Worm (Caenorhabditis elegans) whole organism, L2 larva: ENCODE results near the gene T10B5.7.

Source experiments
- C34F6.9 ChIP-seq: fragments of 150-350 bp; optimal IDR thresholded peaks from 2 replicates; lab custom pipeline; 2014; ENCODE audit warnings: missing biosample characterization, missing genetic modification characterization
- F13H6.1 ChIP-seq: sonication (generic microtip); optimal IDR thresholded peaks from 2 replicates; lab custom pipeline; 2016; ENCODE audit warnings: missing genetic modification characterization, missing compliant biosample characterization
- R02D3.7 ChIP-seq: fragments of 150-350 bp; optimal IDR thresholded peaks from 2 replicates; lab custom pipeline; 2014; ENCODE audit warnings: missing biosample characterization, missing genetic modification characterization
- Y55F3AM.14 ChIP-seq: fragments of 200-800 bp; sonication (Bioruptor generic); optimal IDR thresholded peaks from 2 replicates; lab custom pipeline; 2018; ENCODE audit warnings: mild to moderate bottlenecking, missing genetic modification characterization, missing compliant biosample characterization
- ZK546.5 ChIP-seq: sonication (generic microtip); optimal IDR thresholded peaks from 2 replicates; lab custom pipeline; 2017; ENCODE audit warnings: missing biosample characterization, missing genetic modification characterization
- alr-1 ChIP-seq: fragments of 150-350 bp; optimal IDR thresholded peaks from 2 replicates; lab custom pipeline; 2014; ENCODE audit warnings: missing biosample characterization, missing genetic modification characterization
- aly-2 ChIP-seq: fragments of 150-350 bp; optimal IDR thresholded peaks from 2 replicates; lab custom pipeline; 2014; ENCODE audit warnings: missing biosample characterization, missing genetic modification characterization
- ama-1 ChIP-seq: fragments of 150-350 bp; optimal IDR thresholded peaks from 2 replicates; lab custom pipeline; 2018; ENCODE audit warnings: inconsistent platforms
- blmp-1 ChIP-seq: sonication (generic microtip); optimal IDR thresholded peaks from 2 replicates; lab custom pipeline; 2017; ENCODE audit warnings: missing genetic modification characterization, mild to moderate bottlenecking, missing compliant biosample characterization, antibody characterized with exemption, moderate library complexity; ENCODE audit not compliant: insufficient read depth
- dmd-4 ChIP-seq: sonication (generic microtip); optimal IDR thresholded peaks from 2 replicates; lab custom pipeline; 2017; ENCODE audit warnings: missing biosample characterization, missing genetic modification characterization
- elt-1 ChIP-seq: fragments of 150-350 bp; optimal IDR thresholded peaks from 2 replicates; lab custom pipeline; 2014; ENCODE audit warnings: missing biosample characterization, missing genetic modification characterization
- elt-3 ChIP-seq: sonication (generic microtip); optimal IDR thresholded peaks from 2 replicates; lab custom pipeline; 2017; ENCODE audit warnings: missing biosample characterization, missing genetic modification characterization
- fos-1 ChIP-seq: fragments of 150-350 bp; optimal IDR thresholded peaks from 2 replicates; lab custom pipeline; 2014; ENCODE audit warnings: missing biosample characterization, missing genetic modification characterization
- gmeb-1 ChIP-seq: fragments of 150-350 bp; optimal IDR thresholded peaks from 2 replicates; lab custom pipeline; 2014; ENCODE audit warnings: missing biosample characterization, missing genetic modification characterization
- lin-11 ChIP-seq: fragments of 150-350 bp; sonication (generic microtip); optimal IDR thresholded peaks from 2 replicates; lab custom pipeline; 2014; ENCODE audit warnings: missing biosample characterization, missing genetic modification characterization, inconsistent platforms, mixed read lengths
- lin-13 ChIP-seq: fragments of 150-350 bp; optimal IDR thresholded peaks from 2 replicates; lab custom pipeline; 2014; ENCODE audit warnings: missing biosample characterization, missing genetic modification reagents, missing genetic modification characterization
- lsy-2 ChIP-seq, 2 experiments: fragments of 150-350 bp in 1 of 2; sonication (generic microtip) in 1 of 2; optimal IDR thresholded peaks; 2 replicates each; lab custom pipeline; 2014 to 2017; ENCODE audit warnings: missing biosample characterization in 2 of 2, missing genetic modification characterization in 2 of 2
- mdl-1 ChIP-seq, 2 experiments: fragments of 150-350 bp in 1 of 2; sonication (generic microtip) in 1 of 2; optimal IDR thresholded peaks; 2 replicates each; lab custom pipeline; 2017; ENCODE audit warnings: missing biosample characterization in 2 of 2, missing genetic modification characterization in 2 of 2
- nhr-129 ChIP-seq: fragments of 150-350 bp; optimal IDR thresholded peaks from 2 replicates; lab custom pipeline; 2014; ENCODE audit warnings: missing biosample characterization, missing genetic modification characterization
- nhr-237 ChIP-seq: fragments of 150-350 bp; optimal IDR thresholded peaks from 2 replicates; lab custom pipeline; 2014; ENCODE audit warnings: missing biosample characterization, missing genetic modification characterization
- nhr-25 ChIP-seq: fragments of 150-350 bp; sonication (generic microtip); optimal IDR thresholded peaks from 3 replicates; lab custom pipeline; 2014; ENCODE audit warnings: missing biosample characterization, missing genetic modification characterization
- nhr-6 ChIP-seq: fragments of 150-350 bp; optimal IDR thresholded peaks from 2 replicates; lab custom pipeline; 2014; ENCODE audit warnings: missing biosample characterization, missing genetic modification characterization
- sem-4 ChIP-seq: fragments of 150-350 bp; optimal IDR thresholded peaks from 2 replicates; lab custom pipeline; 2014; ENCODE audit warnings: missing biosample characterization, missing genetic modification reagents, missing genetic modification characterization
- skn-1 ChIP-seq: sonication (generic microtip); optimal IDR thresholded peaks from 2 replicates; lab custom pipeline; 2017; ENCODE audit warnings: missing biosample characterization, missing genetic modification characterization
- sma-3 ChIP-seq: sonication (generic microtip); optimal IDR thresholded peaks from 2 replicates; lab custom pipeline; 2016; ENCODE audit warnings: missing genetic modification reagents, missing genetic modification characterization, missing compliant biosample characterization
- sma-9 ChIP-seq, 2 experiments: fragments of 150-350 bp in 1 of 2; sonication (generic microtip) in 1 of 2; optimal IDR thresholded peaks; 2 replicates each; lab custom pipeline; 2014 to 2016; ENCODE audit warnings: missing genetic modification characterization in 2 of 2, mild to moderate bottlenecking in 1 of 2, missing biosample characterization in 1 of 2, missing compliant biosample characterization in 1 of 2, missing genetic modification reagents in 1 of 2, moderate library complexity in 1 of 2
- unc-39 ChIP-seq: fragments of 150-350 bp; optimal IDR thresholded peaks from 2 replicates; lab custom pipeline; 2014; ENCODE audit warnings: missing biosample characterization, missing genetic modification characterization
- unc-55 ChIP-seq: fragments of 150-350 bp; sonication (generic microtip); optimal IDR thresholded peaks from 3 replicates; lab custom pipeline; 2014; ENCODE audit warnings: missing biosample characterization, missing genetic modification reagents, missing genetic modification characterization
- unc-62 ChIP-seq: fragments of 150-350 bp; optimal IDR thresholded peaks from 2 replicates; lab custom pipeline; 2014; ENCODE audit warnings: missing biosample characterization, missing genetic modification reagents, missing genetic modification characterization
- zag-1 ChIP-seq: fragments of 150-350 bp; optimal IDR thresholded peaks from 2 replicates; lab custom pipeline; 2014; ENCODE audit warnings: missing biosample characterization, missing genetic modification characterization
- ztf-1 ChIP-seq: fragments of 200-800 bp; sonication (Bioruptor generic); conservative IDR thresholded peaks from 2 replicates; pipeline ENCODE4 v1.3.6; 2022; ENCODE audit warnings: missing genetic modification characterization, missing compliant biosample characterization
- ztf-4 ChIP-seq: fragments of 150-350 bp; optimal IDR thresholded peaks from 2 replicates; lab custom pipeline; 2014; ENCODE audit warnings: missing biosample characterization, missing genetic modification characterization

T10B5.7 gene

ce11 chrV:1875497-1875988, 29.5 kb downstream of the T10B5.7 start:
- TF ChIP-seq ztf-1 (GFP tag; lab: Robert Waterston, UW): peak; percentile 88; the same call in 1 of the 2 replicates
- TF ChIP-seq sma-9 (GFP tag; optimal IDR thresholded peaks at IDR 0.05; lab: Kevin White, UChicago): peak; percentile 39
- no peak for TF ChIP-seq sma-9 (tag; optimal IDR thresholded peaks at IDR 0.05; lab: Kevin White, UChicago)
- no peak for TF ChIP-seq ztf-4
- TF ChIP-seq alr-1 (tag; lab: Kevin White, UChicago): no peak
- TF ChIP-seq nhr-237 (tag; lab: Kevin White, UChicago): no peak
- peak; percentile 18 for TF ChIP-seq sma-3 (GFP tag; lab: Kevin White, UChicago)
- TF ChIP-seq aly-2 (tag; lab: Kevin White, UChicago): no peak
- peak; percentile 67 for TF ChIP-seq ama-1 (lab: Kevin White, UChicago)
- TF ChIP-seq R02D3.7: no peak
- TF ChIP-seq nhr-129: no peak
- no peak for TF ChIP-seq mdl-1 (tag; optimal IDR thresholded peaks at IDR 0.05; lab: Kevin White, UChicago)
- peak; percentile 27 for TF ChIP-seq Y55F3AM.14 (GFP tag; lab: Kevin White, UChicago)
- TF ChIP-seq nhr-25: peak; percentile 4
- TF ChIP-seq unc-62: no peak
- no peak for TF ChIP-seq lin-11 (tag; lab: Kevin White, UChicago)
- TF ChIP-seq F13H6.1 (tag; lab: Kevin White, UChicago): no peak
- TF ChIP-seq unc-55 (GFP tag; lab: Kevin White, UChicago): no peak
- TF ChIP-seq lsy-2 (tag; optimal IDR thresholded peaks at IDR 0.05; lab: Kevin White, UChicago): peak in 1 of 2 experiments; percentile 10

ce11 chrV:1878030-1878429, 32.0 kb downstream of the T10B5.7 start:
- TF ChIP-seq ZK546.5 (tag; lab: Kevin White, UChicago): no peak
- TF ChIP-seq elt-1: no peak
- no peak for TF ChIP-seq F13H6.1 (tag; lab: Kevin White, UChicago)
- no peak for TF ChIP-seq nhr-6
- TF ChIP-seq ama-1 (lab: Kevin White, UChicago): no peak
- TF ChIP-seq dmd-4: no peak
- no peak for TF ChIP-seq sem-4 (tag; lab: Kevin White, UChicago)
- TF ChIP-seq unc-39 (tag; lab: Kevin White, UChicago): no peak
- TF ChIP-seq lin-13 (GFP tag; lab: Kevin White, UChicago): no peak

- TF ChIP-seq fos-1 (tag; lab: Kevin White, UChicago) (peak; percentile 40), blmp-1 (tag; lab: Kevin White, UChicago) (no peak), Y55F3AM.14 (GFP tag; lab: Kevin White, UChicago) (no peak), lin-11 (tag; lab: Kevin White, UChicago) (no peak), mdl-1 (tag; optimal IDR thresholded peaks at IDR 0.05; lab: Kevin White, UChicago) (no peak), gmeb-1 (tag; lab: Kevin White, UChicago) (peak; percentile 8)
These were observed 37.1 kb downstream of the T10B5.7 start for ce11 chrV:1883131-1883530.

- TF ChIP-seq nhr-129: peak; percentile 7
- TF ChIP-seq gmeb-1 (tag; lab: Kevin White, UChicago): no peak
- no peak for TF ChIP-seq blmp-1 (tag; lab: Kevin White, UChicago)
- TF ChIP-seq sem-4 (tag; lab: Kevin White, UChicago): no peak
- TF ChIP-seq ama-1 (lab: Kevin White, UChicago): no peak
- no peak for TF ChIP-seq skn-1 (tag; lab: Kevin White, UChicago)
- TF ChIP-seq lsy-2 (tag; optimal IDR thresholded peaks at IDR 0.05; lab: Kevin White, UChicago): no peak
- peak; percentile 7 for TF ChIP-seq unc-55 (GFP tag; lab: Kevin White, UChicago)
- TF ChIP-seq elt-3 (tag; lab: Kevin White, UChicago): no peak
- peak; percentile 5 for TF ChIP-seq C34F6.9 (tag; lab: Kevin White, UChicago)
These were observed 41.0 kb downstream of the T10B5.7 start for ce11 chrV:1886997-1887396.

- no peak for TF ChIP-seq zag-1 (tag; lab: Kevin White, UChicago)
- no peak for TF ChIP-seq nhr-6
These were observed 42.3 kb downstream of the T10B5.7 start for ce11 chrV:1888299-1888698.
